Fruit fly (Drosophila melanogaster) whole organism, prepupa: ENCODE data around the gene CG12096.
"Not testable (repeated sequence)": the region's sequence is repeated elsewhere in the genome, so short reads cannot be mapped to it uniquely, and the experiment has no call there.

Source experiments
- Blimp-1 ChIP-seq: fragments of 200-800 bp; sonication (Bioruptor generic); optimal IDR thresholded peaks from 3 replicates; lab custom pipeline; 2017; ENCODE audit warnings: missing biosample characterization, missing genetic modification characterization, mild to moderate bottlenecking, moderate library complexity, missing genetic modification reagents
- CG10631 ChIP-seq: fragments of 200-800 bp; sonication (Bioruptor generic); optimal IDR thresholded peaks from 2 replicates; lab custom pipeline; 2016; ENCODE audit warnings: missing biosample characterization, missing genetic modification characterization
- CG11294 ChIP-seq: fragments of 200-800 bp; sonication (Bioruptor generic); IDR thresholded peaks from 2 replicates; pipeline ENCODE4 v1.3.6; 2022; ENCODE audit warnings: missing biosample characterization, missing genetic modification characterization
- CG11762 ChIP-seq: fragments of 200-800 bp; sonication (Bioruptor generic); optimal IDR thresholded peaks from 3 replicates; lab custom pipeline; 2016; ENCODE audit warnings: missing biosample characterization, missing genetic modification characterization; ENCODE audit not compliant: insufficient read depth
- CG11902 ChIP-seq: fragments of 200-800 bp; sonication (Bioruptor generic); optimal IDR thresholded peaks from 3 replicates; lab custom pipeline; 2016; ENCODE audit warnings: missing biosample characterization, missing genetic modification characterization
- CG15336 ChIP-seq: fragments of 200-800 bp; sonication (Bioruptor generic); IDR thresholded peaks from 2 replicates; pipeline ENCODE4 v1.3.6; 2022; ENCODE audit warnings: missing biosample characterization, missing genetic modification characterization
- CG1621 ChIP-seq: fragments of 200-800 bp; sonication (Bioruptor generic); optimal IDR thresholded peaks from 3 replicates; lab custom pipeline; 2018; ENCODE audit warnings: missing biosample characterization, mild to moderate bottlenecking, missing genetic modification characterization
- CG31627 ChIP-seq: fragments of 200-800 bp; sonication (Bioruptor generic); optimal IDR thresholded peaks from 3 replicates; lab custom pipeline; 2016; ENCODE audit warnings: missing biosample characterization, missing genetic modification characterization
- CG34406 ChIP-seq: fragments of 200-800 bp; sonication (Bioruptor generic); optimal IDR thresholded peaks from 3 replicates; lab custom pipeline; 2016; ENCODE audit warnings: missing biosample characterization, missing genetic modification characterization
- CG3919 ChIP-seq: fragments of 200-800 bp; sonication (Bioruptor generic); optimal IDR thresholded peaks from 3 replicates; lab custom pipeline; 2016; ENCODE audit warnings: missing biosample characterization, missing genetic modification characterization
- CG4318 ChIP-seq: fragments of 200-800 bp; sonication (Bioruptor generic); optimal IDR thresholded peaks from 3 replicates; lab custom pipeline; 2017; ENCODE audit warnings: missing biosample characterization, mild to moderate bottlenecking, missing genetic modification characterization
- CG6163 ChIP-seq: fragments of 200-800 bp; sonication (Bioruptor generic); IDR thresholded peaks from 3 replicates; pipeline ENCODE4 v1.3.6; 2022; ENCODE audit warnings: missing biosample characterization, missing genetic modification characterization
- CG6276 ChIP-seq: fragments of 200-800 bp; sonication (Bioruptor generic); optimal IDR thresholded peaks from 2 replicates; lab custom pipeline; 2017; ENCODE audit warnings: missing biosample characterization, mild to moderate bottlenecking, missing genetic modification characterization
- CG6854 ChIP-seq: fragments of 200-800 bp; sonication (Bioruptor generic); optimal IDR thresholded peaks from 2 replicates; lab custom pipeline; 2017; ENCODE audit warnings: missing biosample characterization, mild to moderate bottlenecking, missing genetic modification characterization
- CG7368 ChIP-seq: fragments of 200-800 bp; sonication (Bioruptor generic); optimal IDR thresholded peaks from 3 replicates; lab custom pipeline; 2016; ENCODE audit warnings: missing biosample characterization, missing genetic modification characterization
- CG8319 ChIP-seq: fragments of 200-800 bp; sonication (Bioruptor generic); optimal IDR thresholded peaks from 3 replicates; lab custom pipeline; 2016; ENCODE audit warnings: missing biosample characterization, missing genetic modification characterization
- CG8632 ChIP-seq: fragments of 200-800 bp; sonication (Bioruptor generic); optimal IDR thresholded peaks from 3 replicates; lab custom pipeline; 2016; ENCODE audit warnings: missing biosample characterization, missing genetic modification characterization
- Eip78C ChIP-seq: fragments of 200-800 bp; sonication (Bioruptor generic); peaks from one replicate; lab custom pipeline; 2016; ENCODE audit warnings: missing biosample characterization, missing genetic modification characterization
- Eip93F ChIP-seq: fragments of 200-800 bp; sonication (Bioruptor generic); optimal IDR thresholded peaks from 2 replicates; lab custom pipeline; 2016; ENCODE audit warnings: missing biosample characterization, mild to moderate bottlenecking, missing genetic modification characterization
- Ets21C ChIP-seq: fragments of 200-800 bp; sonication (Bioruptor generic); optimal IDR thresholded peaks from 3 replicates; lab custom pipeline; 2016; ENCODE audit warnings: missing biosample characterization, missing genetic modification characterization
- Gug ChIP-seq: fragments of 200-800 bp; sonication (Bioruptor generic); IDR thresholded peaks from 2 replicates; pipeline ENCODE4 v1.3.6; 2022; ENCODE audit warnings: missing biosample characterization, missing genetic modification characterization
- Hr39 ChIP-seq: fragments of 200-800 bp; sonication (Bioruptor generic); optimal IDR thresholded peaks from 2 replicates; lab custom pipeline; 2016; ENCODE audit warnings: missing biosample characterization, missing genetic modification characterization
- Hr4 ChIP-seq: fragments of 200-800 bp; sonication (Bioruptor generic); optimal IDR thresholded peaks from 3 replicates; lab custom pipeline; 2016; ENCODE audit warnings: missing biosample characterization, missing genetic modification characterization
- Met ChIP-seq: fragments of 200-800 bp; sonication (Bioruptor generic); optimal IDR thresholded peaks from 3 replicates; lab custom pipeline; 2016; ENCODE audit warnings: missing biosample characterization, missing genetic modification characterization
- OdsH ChIP-seq: fragments of 200-800 bp; sonication (Bioruptor generic); optimal IDR thresholded peaks from 3 replicates; lab custom pipeline; 2016; ENCODE audit warnings: missing biosample characterization, missing genetic modification characterization
- Smox ChIP-seq: fragments of 200-800 bp; sonication (Bioruptor generic); optimal IDR thresholded peaks from 3 replicates; lab custom pipeline; 2016; ENCODE audit warnings: missing biosample characterization, missing genetic modification characterization
- Sox102F ChIP-seq: fragments of 200-800 bp; sonication (Bioruptor generic); optimal IDR thresholded peaks from 2 replicates; lab custom pipeline; 2016; ENCODE audit warnings: missing biosample characterization, mild to moderate bottlenecking, missing genetic modification characterization
- acj6 ChIP-seq: fragments of 200-800 bp; sonication (Bioruptor generic); optimal IDR thresholded peaks from 3 replicates; lab custom pipeline; 2016; ENCODE audit warnings: missing biosample characterization, missing genetic modification characterization
- cyc ChIP-seq: fragments of 200-800 bp; sonication (Bioruptor generic); optimal IDR thresholded peaks from 3 replicates; lab custom pipeline; 2016; ENCODE audit warnings: missing biosample characterization, missing genetic modification characterization
- dac ChIP-seq: fragments of 200-800 bp; sonication (Bioruptor generic); optimal IDR thresholded peaks from 2 replicates; lab custom pipeline; 2017; ENCODE audit warnings: missing biosample characterization, mild to moderate bottlenecking, missing genetic modification characterization
- eg ChIP-seq: fragments of 200-800 bp; sonication (Bioruptor generic); IDR thresholded peaks from 3 replicates; pipeline ENCODE4 v1.3.6; 2022; ENCODE audit warnings: missing biosample characterization, missing genetic modification characterization
- fd85E ChIP-seq: fragments of 200-800 bp; sonication (Bioruptor generic); optimal IDR thresholded peaks from 3 replicates; lab custom pipeline; 2016; ENCODE audit warnings: missing biosample characterization, missing genetic modification characterization
- fkh ChIP-seq: fragments of 200-800 bp; sonication (Bioruptor generic); optimal IDR thresholded peaks from 3 replicates; lab custom pipeline; 2017; ENCODE audit warnings: missing biosample characterization, mild to moderate bottlenecking, missing genetic modification characterization, moderate library complexity
- lz ChIP-seq: fragments of 200-800 bp; sonication (Bioruptor generic); optimal IDR thresholded peaks from 3 replicates; lab custom pipeline; 2016; ENCODE audit warnings: missing biosample characterization, missing genetic modification characterization
- net ChIP-seq: fragments of 200-800 bp; sonication (Bioruptor generic); optimal IDR thresholded peaks from 3 replicates; lab custom pipeline; 2016; ENCODE audit warnings: missing biosample characterization, missing genetic modification characterization
- pdm3 ChIP-seq: fragments of 200-800 bp; sonication (Bioruptor generic); optimal IDR thresholded peaks from 3 replicates; lab custom pipeline; 2016; ENCODE audit warnings: missing biosample characterization, missing genetic modification characterization
- salr ChIP-seq, 2 experiments: fragments of 200-800 bp; sonication (Bioruptor generic); optimal IDR thresholded peaks; 3 replicates each; lab custom pipeline; 2016 to 2018; ENCODE audit warnings: missing biosample characterization in 2 of 2, missing genetic modification characterization in 2 of 2, mild to moderate bottlenecking in 1 of 2
- ss ChIP-seq, 2 experiments: fragments of 200-800 bp; sonication (Bioruptor generic); optimal IDR thresholded peaks; 2 replicates in 1 of 2; 3 replicates in 1 of 2; lab custom pipeline; 2017 to 2018; ENCODE audit warnings: mild to moderate bottlenecking in 2 of 2, missing biosample characterization in 2 of 2, missing genetic modification characterization in 2 of 2, moderate library complexity in 1 of 2
- svp ChIP-seq: fragments of 200-800 bp; sonication (Bioruptor generic); peaks from one replicate; lab custom pipeline; 2016; ENCODE audit warnings: missing biosample characterization, missing genetic modification characterization
- topi ChIP-seq: fragments of 200-800 bp; sonication (Bioruptor generic); optimal IDR thresholded peaks from 3 replicates; lab custom pipeline; 2016; ENCODE audit warnings: missing biosample characterization, missing genetic modification characterization
- vri ChIP-seq: fragments of 200-800 bp; sonication (Bioruptor generic); optimal IDR thresholded peaks from 3 replicates; lab custom pipeline; 2016; ENCODE audit warnings: missing biosample characterization, mild to moderate bottlenecking, missing genetic modification characterization

Gene CG12096

dm6 chrX:13184178-13184577 is 24.8 kb downstream of the CG12096 start, which contains the start of gene CG32641:
Gene CG32641 (plus strand): TSS chrX:13184478.
- TF ChIP-seq OdsH, topi, CG11902 (GFP tag; lab: Kevin White, UChicago): not testable (repeated sequence)
- TF ChIP-seq, all 60 proteins: peak for 0; not testable (repeated sequence) for 60

DNA sequence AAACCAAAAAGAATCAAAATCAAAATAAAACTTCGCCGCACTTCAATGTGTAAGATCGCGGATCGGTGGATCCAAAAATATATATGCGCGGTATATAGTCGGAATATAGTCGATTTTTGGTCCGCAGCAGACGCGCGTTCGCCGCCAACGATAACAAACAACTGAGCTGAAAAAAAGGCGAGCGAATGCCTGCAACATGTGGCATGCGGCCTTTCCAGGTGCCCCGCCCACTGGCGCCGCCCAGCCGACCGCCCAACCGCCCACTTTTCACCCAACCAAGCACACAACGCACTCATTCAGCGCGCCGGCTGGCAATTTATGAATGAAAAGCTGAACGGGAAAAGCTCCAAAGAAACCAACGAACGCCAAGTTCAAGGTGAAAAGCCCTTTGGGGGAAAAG is 29.6 kb downstream of the CG12096 start, which contains the start of gene Lgr4:
Gene Lgr4, minus strand, starts transcription at position 133 of the 400 bp plus-strand sequence.
- TF ChIP-seq Gug = no peak
- no peak for TF ChIP-seq CG1621 (tag; lab: Kevin White, UChicago)
- no peak for TF ChIP-seq CG34406
- no peak for TF ChIP-seq Ets21C
- TF ChIP-seq CG10631 (GFP tag; lab: Kevin White, UChicago) = no peak
- TF ChIP-seq eg (GFP tag; lab: Robert Waterston, UW) = no peak
- no peak for TF ChIP-seq Hr39
- no peak for TF ChIP-seq Sox102F (GFP tag; lab: Kevin White, UChicago)
- TF ChIP-seq CG15336 (GFP tag; lab: Robert Waterston, UW) = no peak
- no peak for TF ChIP-seq pdm3 (GFP tag; lab: Kevin White, UChicago)
- no peak for TF ChIP-seq Eip78C (GFP tag; lab: Kevin White, UChicago)
- no peak for TF ChIP-seq Blimp-1 (GFP tag; lab: Kevin White, UChicago)
- peak in 1 of 2 experiments; percentile 2 for TF ChIP-seq salr (GFP tag; optimal IDR thresholded peaks at IDR 0.05; lab: Kevin White, UChicago)
- TF ChIP-seq CG6163 (GFP tag; lab: Robert Waterston, UW) = 0 out of 3 replicates have a peak, but pooled peaks have one; percentile 34

DNA sequence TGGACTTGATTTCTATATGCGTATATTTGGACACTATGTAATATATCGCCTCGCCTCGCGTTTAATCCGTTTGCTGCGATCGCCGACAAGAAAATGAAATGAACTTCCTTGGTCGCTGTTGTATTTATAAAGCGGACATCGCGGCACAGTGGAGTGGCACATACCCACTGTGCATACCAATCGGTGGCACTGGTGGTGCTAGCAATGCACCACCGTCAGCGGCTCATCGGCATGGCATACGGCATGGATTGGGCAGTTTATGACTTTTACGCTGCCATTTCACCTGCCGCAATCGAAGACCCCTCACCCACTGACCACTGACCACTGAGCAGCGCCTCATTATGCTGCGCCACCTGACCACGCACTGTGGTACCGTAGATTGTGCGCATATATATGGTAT is 32.4 kb downstream of the CG12096 start, which contains the start of gene CG12723:
Gene CG12723, minus strand, starts transcription at position 101 of the 400 bp plus-strand sequence.
- TF ChIP-seq topi (GFP tag; lab: Kevin White, UChicago) (no peak), Hr4 (no peak), fd85E (no peak), cyc (GFP tag; lab: Kevin White, UChicago) (no peak), OdsH (GFP tag; lab: Kevin White, UChicago) (no peak), Blimp-1 (GFP tag; lab: Kevin White, UChicago) (no peak), CG31627 (GFP tag; lab: Kevin White, UChicago) (no peak), CG6163 (GFP tag; lab: Robert Waterston, UW) (no peak), net (GFP tag; lab: Kevin White, UChicago) (no peak), salr (GFP tag; optimal IDR thresholded peaks at IDR 0.05; lab: Kevin White, UChicago) (no peak), CG3919 (GFP tag; lab: Kevin White, UChicago) (no peak), CG4318 (no peak), svp (GFP tag; lab: Kevin White, UChicago) (no peak), acj6 (GFP tag; lab: Kevin White, UChicago) (no peak), Gug (no peak), CG11294 (no peak), eg (GFP tag; lab: Robert Waterston, UW) (no peak), CG11762 (GFP tag; lab: Kevin White, UChicago) (no peak), vri (GFP tag; lab: Kevin White, UChicago) (no peak)

- TF ChIP-seq CG7368 (GFP tag; lab: Kevin White, UChicago) (no peak), fkh (no peak), vri (GFP tag; lab: Kevin White, UChicago) (no peak), CG8632 (GFP tag; lab: Kevin White, UChicago) (no peak), CG4318 (no peak), Met (GFP tag; lab: Kevin White, UChicago) (no peak), Ets21C (no peak), CG8319 (GFP tag; lab: Kevin White, UChicago) (no peak), lz (GFP tag; lab: Kevin White, UChicago) (no peak), ss (GFP tag; optimal IDR thresholded peaks at IDR 0.05; lab: Kevin White, UChicago) (no peak), CG6276 (GFP tag; lab: Kevin White, UChicago) (no peak), CG6854 (GFP tag; lab: Kevin White, UChicago) (no peak), Smox (GFP tag; lab: Kevin White, UChicago) (no peak), Eip93F (GFP tag; lab: Kevin White, UChicago) (no peak), net (GFP tag; lab: Kevin White, UChicago) (no peak), dac (no peak), svp (GFP tag; lab: Kevin White, UChicago) (no peak), salr (GFP tag; optimal IDR thresholded peaks at IDR 0.05; lab: Kevin White, UChicago) (no peak), Hr4 (no peak), cyc (GFP tag; lab: Kevin White, UChicago) (no peak)
Measured at dm6 chrX:13192239-13192638, 32.8 kb downstream of the CG12096 start.
